Worm (Caenorhabditis elegans): ENCODE data around the gene osg-1.

osg-1 gene

ce11 chrIII:5546730-5547129 is 59.4 kb downstream of the osg-1 start, which contains the start of gene F09F7.5:
F09F7.5 (plus strand) TSS chrIII:5546987.
- TF ChIP-seq dao-5 (tag; optimal IDR thresholded peaks at IDR 0.05) (no peak), him-1 (tag; optimal IDR thresholded peaks at IDR 0.05) (no peak), W03F9.2 (tag; optimal IDR thresholded peaks at IDR 0.05) (no peak)

All from whole organism, L4/young adult.